Fruit fly (Drosophila melanogaster) whole organism, embryonic: ENCODE data around the gene CG5810.
A peak's percentile ranks its signal among the peaks of the same experiment; 100 is the strongest.

ENCODE experiments used
- Adf1 ChIP-seq: fragments of 200-800 bp; sonication (Bioruptor generic); IDR thresholded peaks from 2 replicates; pipeline ENCODE4 v1.3.6; 2022; ENCODE audit warnings: missing biosample characterization, missing genetic modification characterization
- Asciz ChIP-seq: fragments of 200-800 bp; sonication (Bioruptor generic); optimal IDR thresholded peaks from 2 replicates; lab custom pipeline; 2017; ENCODE audit warnings: missing biosample characterization, mild to moderate bottlenecking, missing genetic modification characterization, missing genetic modification reagents
- B-H2 ChIP-seq: fragments of 200-800 bp; sonication (Bioruptor generic); optimal IDR thresholded peaks from 2 replicates; lab custom pipeline; 2018; ENCODE audit warnings: missing biosample characterization, mild to moderate bottlenecking, missing genetic modification characterization
- Bdp1 ChIP-seq: fragments of 200-800 bp; sonication (Bioruptor generic); optimal IDR thresholded peaks from 3 replicates; lab custom pipeline; 2016; ENCODE audit warnings: missing biosample characterization, missing genetic modification characterization
- Bteb2 ChIP-seq: fragments of 200-800 bp; sonication (Bioruptor generic); optimal IDR thresholded peaks from 2 replicates; lab custom pipeline; 2016; ENCODE audit warnings: missing biosample characterization, missing genetic modification characterization
- CG10654 ChIP-seq: fragments of 200-800 bp; sonication (Bioruptor generic); optimal IDR thresholded peaks from 2 replicates; lab custom pipeline; 2016; ENCODE audit warnings: missing biosample characterization, missing genetic modification characterization
- CG11695 ChIP-seq: fragments of 200-800 bp; sonication (Bioruptor generic); IDR thresholded peaks from 3 replicates; pipeline ENCODE4 v1.3.6; 2022; ENCODE audit warnings: missing biosample characterization, missing genetic modification characterization
- CG12071 ChIP-seq: fragments of 200-800 bp; sonication (Bioruptor generic); optimal IDR thresholded peaks from 3 replicates; lab custom pipeline; 2018; ENCODE audit warnings: missing biosample characterization, mild to moderate bottlenecking, missing genetic modification characterization
- CG1233 ChIP-seq: fragments of 200-800 bp; sonication (Bioruptor generic); optimal IDR thresholded peaks from 4 replicates; lab custom pipeline; 2018; ENCODE audit warnings: missing biosample characterization, mild to moderate bottlenecking, missing genetic modification characterization
- CG12659 ChIP-seq: fragments of 200-800 bp; sonication (Bioruptor generic); optimal IDR thresholded peaks from 3 replicates; lab custom pipeline; 2017; ENCODE audit warnings: mild to moderate bottlenecking, missing biosample characterization, missing genetic modification reagents, missing genetic modification characterization
- CG14050 ChIP-seq: fragments of 200-800 bp; sonication (Bioruptor generic); IDR thresholded peaks from 3 replicates; pipeline ENCODE4 v1.3.6; 2022; ENCODE audit warnings: missing biosample characterization, missing genetic modification characterization
- CG17568 ChIP-seq: fragments of 200-800 bp; sonication (Bioruptor generic); optimal IDR thresholded peaks from 2 replicates; lab custom pipeline; 2018; ENCODE audit warnings: missing biosample characterization, mild to moderate bottlenecking, missing genetic modification characterization, moderate library complexity
- CG18476 ChIP-seq: fragments of 200-800 bp; sonication (Bioruptor generic); optimal IDR thresholded peaks from 2 replicates; lab custom pipeline; 2016; ENCODE audit warnings: missing biosample characterization, mild to moderate bottlenecking, missing genetic modification characterization
- CG2678 ChIP-seq: fragments of 200-800 bp; sonication (Bioruptor generic); optimal IDR thresholded peaks from 3 replicates; lab custom pipeline; 2019; ENCODE audit warnings: missing biosample characterization, mild to moderate bottlenecking, missing genetic modification characterization, moderate library complexity
- CG32772 ChIP-seq: fragments of 200-800 bp; sonication (Bioruptor generic); IDR thresholded peaks from 2 replicates; pipeline ENCODE4 v1.3.6; 2022; ENCODE audit warnings: missing biosample characterization, missing genetic modification characterization
- CG3847 ChIP-seq: fragments of 200-800 bp; sonication (Bioruptor generic); IDR thresholded peaks from 2 replicates; pipeline ENCODE4 v1.3.6; 2022; ENCODE audit warnings: missing biosample characterization, missing genetic modification characterization
- CG7745 ChIP-seq: fragments of 200-800 bp; sonication (Bioruptor generic); optimal IDR thresholded peaks from 2 replicates; lab custom pipeline; 2018; ENCODE audit warnings: missing biosample characterization, mild to moderate bottlenecking, missing genetic modification characterization, moderate library complexity
- CG8281 ChIP-seq: fragments of 200-800 bp; sonication (Bioruptor generic); optimal IDR thresholded peaks from 2 replicates; lab custom pipeline; 2018; ENCODE audit warnings: missing biosample characterization, mild to moderate bottlenecking, missing genetic modification characterization, moderate library complexity
- CG8478 ChIP-seq: fragments of >200 bp; optimal IDR thresholded peaks from 2 replicates; lab custom pipeline; 2018
- CrebB ChIP-seq: fragments of 200-800 bp; sonication (Bioruptor generic); optimal IDR thresholded peaks from 3 replicates; lab custom pipeline; 2018; ENCODE audit warnings: missing biosample characterization, mild to moderate bottlenecking, missing genetic modification characterization
- Dip2 ChIP-seq: fragments of 200-800 bp; sonication (Bioruptor generic); IDR thresholded peaks from 2 replicates; pipeline ENCODE4 v1.3.6; 2022; ENCODE audit warnings: missing biosample characterization, missing genetic modification characterization
- Dref ChIP-seq: fragments of 200-800 bp; sonication (Bioruptor generic); IDR thresholded peaks from 2 replicates; pipeline ENCODE4 v1.3.6; 2022; ENCODE audit warnings: missing biosample characterization, missing genetic modification characterization
- Fer1 ChIP-seq: fragments of 200-800 bp; sonication (Bioruptor generic); optimal IDR thresholded peaks from 2 replicates; lab custom pipeline; 2017; ENCODE audit warnings: missing biosample characterization, mild to moderate bottlenecking, missing genetic modification characterization
- Hmr ChIP-seq: fragments of 200-800 bp; sonication (Bioruptor generic); optimal IDR thresholded peaks from 3 replicates; lab custom pipeline; 2017; ENCODE audit warnings: mild to moderate bottlenecking, missing biosample characterization, missing genetic modification reagents, missing genetic modification characterization
- Hr51 ChIP-seq, 2 experiments: fragments of 200-800 bp; sonication (Bioruptor generic); optimal IDR thresholded peaks; 2 replicates in 1 of 2; 3 replicates in 1 of 2; lab custom pipeline; 2016 to 2018; ENCODE audit warnings: missing biosample characterization in 2 of 2, missing genetic modification characterization in 2 of 2, mild to moderate bottlenecking in 1 of 2, moderate library complexity in 1 of 2
- Max ChIP-seq: fragments of 200-800 bp; sonication (Bioruptor generic); optimal IDR thresholded peaks from 2 replicates; lab custom pipeline; 2016; ENCODE audit warnings: missing biosample characterization, mild to moderate bottlenecking, missing genetic modification characterization
- Nf-YA ChIP-seq: fragments of 200-800 bp; sonication (Bioruptor generic); IDR thresholded peaks from 2 replicates; pipeline ENCODE4 v1.3.6; 2022; ENCODE audit warnings: missing biosample characterization, missing genetic modification characterization
- Nf-YC ChIP-seq: fragments of 200-800 bp; optimal IDR thresholded peaks from 3 replicates; lab custom pipeline; 2019; ENCODE audit warnings: missing biosample characterization, mild to moderate bottlenecking, missing genetic modification characterization, moderate library complexity
- aop ChIP-seq: fragments of 200-800 bp; sonication (Bioruptor generic); IDR thresholded peaks from 2 replicates; pipeline ENCODE4 v1.3.6; 2022; ENCODE audit warnings: missing biosample characterization, missing genetic modification characterization
- ara ChIP-seq: fragments of 200-800 bp; sonication (Bioruptor generic); IDR thresholded peaks from 2 replicates; pipeline ENCODE4 v1.3.6; 2022; ENCODE audit warnings: missing biosample characterization, missing genetic modification characterization
- chn ChIP-seq: fragments of 200-800 bp; sonication (Bioruptor generic); optimal IDR thresholded peaks from 2 replicates; lab custom pipeline; 2016; ENCODE audit warnings: missing biosample characterization, missing genetic modification characterization
- dpn ChIP-seq, 2 experiments: fragments of 200-800 bp; sonication (Bioruptor generic); optimal IDR thresholded peaks; 3 replicates each; lab custom pipeline; 2016; ENCODE audit warnings: missing biosample characterization in 2 of 2, missing genetic modification characterization in 2 of 2
- eve ChIP-seq, 2 experiments: fragments of >200 bp; optimal IDR thresholded peaks; 2 replicates each; lab custom pipeline; 2017; ENCODE audit warnings: missing biosample characterization in 2 of 2, missing genetic modification characterization in 2 of 2
- gcm2 ChIP-seq: fragments of 200-800 bp; sonication (Bioruptor generic); optimal IDR thresholded peaks from 2 replicates; lab custom pipeline; 2016; ENCODE audit warnings: missing biosample characterization, missing genetic modification characterization
- gfzf ChIP-seq: fragments of 200-800 bp; sonication (Bioruptor generic); optimal IDR thresholded peaks from 2 replicates; lab custom pipeline; 2016; ENCODE audit warnings: missing biosample characterization, mild to moderate bottlenecking, missing genetic modification characterization, moderate library complexity
- gt ChIP-seq: fragments of 200-800 bp; sonication (Bioruptor generic); IDR thresholded peaks from 2 replicates; pipeline ENCODE4 v1.3.6; 2022; ENCODE audit warnings: missing biosample characterization, missing genetic modification characterization
- h ChIP-seq: fragments of >200 bp; optimal IDR thresholded peaks from 2 replicates; lab custom pipeline; 2017
- her ChIP-seq: fragments of 200-800 bp; sonication (Bioruptor generic); optimal IDR thresholded peaks from 2 replicates; lab custom pipeline; 2016; ENCODE audit warnings: missing biosample characterization, missing genetic modification characterization
- hth ChIP-seq: fragments of >200 bp; optimal IDR thresholded peaks from 2 replicates; lab custom pipeline; 2017; ENCODE audit warnings: inconsistent platforms
- ind ChIP-seq: fragments of 200-800 bp; sonication (Bioruptor generic); optimal IDR thresholded peaks from 3 replicates; lab custom pipeline; 2016; ENCODE audit warnings: missing biosample characterization, missing genetic modification characterization
- jumu ChIP-seq: fragments of 200-800 bp; sonication (Bioruptor generic); optimal IDR thresholded peaks from 3 replicates; lab custom pipeline; 2016; ENCODE audit warnings: missing biosample characterization, missing genetic modification characterization
- kni ChIP-seq: fragments of 200-800 bp; sonication (Bioruptor generic); optimal IDR thresholded peaks from 3 replicates; lab custom pipeline; 2017; ENCODE audit warnings: mild to moderate bottlenecking, missing biosample characterization, missing genetic modification reagents, missing genetic modification characterization
- lmd ChIP-seq: fragments of 200-800 bp; sonication (Bioruptor generic); IDR thresholded peaks from 2 replicates; pipeline ENCODE4 v1.3.6; 2022; ENCODE audit warnings: missing biosample characterization, missing genetic modification characterization
- org-1 ChIP-seq: fragments of 200-800 bp; sonication (Bioruptor generic); optimal IDR thresholded peaks from 2 replicates; lab custom pipeline; 2017; ENCODE audit warnings: missing biosample characterization, missing genetic modification characterization
- psq ChIP-seq: fragments of 200-800 bp; sonication (Bioruptor generic); optimal IDR thresholded peaks from 2 replicates; lab custom pipeline; 2017; ENCODE audit warnings: missing biosample characterization, missing genetic modification characterization
- rib ChIP-seq: fragments of 200-800 bp; sonication (Bioruptor generic); IDR thresholded peaks from 2 replicates; pipeline ENCODE4 v1.3.6; 2022; ENCODE audit warnings: missing biosample characterization, missing genetic modification characterization
- run ChIP-seq: fragments of 200-800 bp; sonication (Bioruptor generic); optimal IDR thresholded peaks from 3 replicates; lab custom pipeline; 2018; ENCODE audit warnings: missing biosample characterization, mild to moderate bottlenecking, missing genetic modification characterization
- scrt ChIP-seq: fragments of 200-800 bp; sonication (Bioruptor generic); optimal IDR thresholded peaks from 2 replicates; lab custom pipeline; 2018; ENCODE audit warnings: missing biosample characterization, mild to moderate bottlenecking, missing genetic modification characterization, moderate library complexity
- stwl ChIP-seq: fragments of 200-800 bp; sonication (Bioruptor generic); optimal IDR thresholded peaks from 3 replicates; lab custom pipeline; 2018; ENCODE audit warnings: missing biosample characterization, mild to moderate bottlenecking, missing genetic modification characterization, moderate library complexity
- tx ChIP-seq: fragments of 200-800 bp; sonication (Bioruptor generic); optimal IDR thresholded peaks from 2 replicates; lab custom pipeline; 2016; ENCODE audit warnings: missing biosample characterization, missing genetic modification characterization
- unc-4 ChIP-seq: fragments of 200-800 bp; sonication (Bioruptor generic); IDR thresholded peaks from 2 replicates; pipeline ENCODE4 v1.3.6; 2022; ENCODE audit warnings: missing biosample characterization, missing genetic modification characterization; ENCODE audit not compliant: partially characterized antibody
- vfl ChIP-seq: fragments of 200-800 bp; sonication (Bioruptor generic); optimal IDR thresholded peaks from 2 replicates; lab custom pipeline; 2016; ENCODE audit warnings: missing biosample characterization, missing genetic modification characterization
- wek ChIP-seq: fragments of 200-800 bp; sonication (Bioruptor generic); optimal IDR thresholded peaks from 3 replicates; lab custom pipeline; 2018; ENCODE audit warnings: missing biosample characterization, mild to moderate bottlenecking, missing genetic modification characterization, moderate library complexity

Gene CG5810

dm6 chr3R:21163318-21163828 is at the start of gene CG5810 (continued):
- TF ChIP-seq B-H2 (peak; percentile 93), Nf-YA (no peak), CG11695 (GFP tag; lab: Robert Waterston, UW) (0 out of 3 replicates have a peak, but pooled peaks have one; percentile 9), stwl (tag; lab: Kevin White, UChicago) (no peak), run (tag; lab: Kevin White, UChicago) (no peak), wek (GFP tag; lab: Kevin White, UChicago) (no peak), gfzf (no peak), CG18476 (GFP tag; lab: Kevin White, UChicago) (no peak), hth (lab: Kevin White, UChicago) (no peak), kni (no peak), gt (GFP tag; lab: Robert Waterston, UW) (no peak), Bdp1 (GFP tag; lab: Kevin White, UChicago) (no peak), Dref (GFP tag; lab: Robert Waterston, UW) (no peak), CG12071 (GFP tag; lab: Kevin White, UChicago) (peak; percentile 12), CG1233 (GFP tag; lab: Kevin White, UChicago) (no peak), Fer1 (GFP tag; lab: Kevin White, UChicago) (peak; percentile 48), CG8281 (tag; lab: Kevin White, UChicago) (peak; percentile 7), her (GFP tag; lab: Kevin White, UChicago) (no peak), CG7745 (tag; lab: Kevin White, UChicago) (no peak), Bteb2 (GFP tag; lab: Kevin White, UChicago) (no peak), CG3847 (GFP tag; lab: Robert Waterston, UW) (no peak), chn (no peak), Adf1 (GFP tag; lab: Robert Waterston, UW) (peak; percentile 52; the same call in 1 of the 2 replicates), h (lab: Kevin White, UChicago) (no peak), vfl (GFP tag; lab: Kevin White, UChicago) (no peak), scrt (no peak), Hr51 (GFP tag; optimal IDR thresholded peaks at IDR 0.05; lab: Kevin White, UChicago) (peak in 1 of 2 experiments; percentile 1), CG32772 (GFP tag; lab: Robert Waterston, UW) (no peak), CG2678 (tag; lab: Kevin White, UChicago) (peak; percentile 55), jumu (no peak), CG12659 (GFP tag; lab: Kevin White, UChicago) (no peak), org-1 (GFP tag; lab: Kevin White, UChicago) (no peak), CG10654 (GFP tag; lab: Kevin White, UChicago) (no peak), CG8478 (lab: Kevin White, UChicago) (no peak), CG17568 (GFP tag; lab: Kevin White, UChicago) (peak; percentile 86), dpn (GFP tag; optimal IDR thresholded peaks at IDR 0.05; lab: Kevin White, UChicago) (no peak), aop (no peak), CG14050 (GFP tag; lab: Robert Waterston, UW) (no peak), ind (GFP tag; lab: Kevin White, UChicago) (no peak), gcm2 (GFP tag; lab: Kevin White, UChicago) (no peak), rib (GFP tag; lab: Robert Waterston, UW) (no peak), CrebB (peak; percentile 84), ara (GFP tag; lab: Robert Waterston, UW) (no peak), Hmr (GFP tag; lab: Kevin White, UChicago) (peak; percentile 56), tx (GFP tag; lab: Kevin White, UChicago) (no peak), Dip2 (no peak), Asciz (GFP tag; lab: Kevin White, UChicago) (no peak), eve (GFP tag; optimal IDR thresholded peaks at IDR 0.05; lab: Kevin White, UChicago) (no peak), Nf-YC (peak; percentile 9), unc-4 (GFP tag; lab: Robert Waterston, UW) (no peak), Max (GFP tag; lab: Kevin White, UChicago) (no peak), lmd (GFP tag; lab: Robert Waterston, UW) (no peak), psq (no peak)
